Worm (Caenorhabditis elegans) whole organism, young adult: ENCODE measurements around the gene ima-3.
A peak's percentile ranks its signal among the peaks of the same experiment; 100 is the strongest.

ENCODE experiments used
- B0261.1 ChIP-seq: sonication (generic microtip); optimal IDR thresholded peaks from 2 replicates; lab custom pipeline; 2016; ENCODE audit warnings: mild to moderate bottlenecking, missing genetic modification characterization, moderate library complexity, missing compliant biosample characterization
- C06A6.2 ChIP-seq: fragments of 200-800 bp; sonication (Bioruptor generic); conservative IDR thresholded peaks from 2 replicates; pipeline ENCODE4 v1.3.6; 2022; ENCODE audit warnings: missing genetic modification characterization, missing compliant biosample characterization
- F10E7.11 ChIP-seq: sonication (generic microtip); optimal IDR thresholded peaks from 2 replicates; lab custom pipeline; 2017; ENCODE audit warnings: mild to moderate bottlenecking, missing genetic modification characterization, moderate library complexity, missing compliant biosample characterization
- F33H1.4 ChIP-seq: fragments of 200-800 bp; sonication (Bioruptor generic); IDR thresholded peaks from 2 replicates; pipeline ENCODE4 v1.3.6; 2022; ENCODE audit warnings: missing genetic modification reagents, missing genetic modification characterization, missing compliant biosample characterization
- F37B4.10 ChIP-seq: fragments of 200-800 bp; sonication (Bioruptor generic); IDR thresholded peaks from 2 replicates; pipeline ENCODE4 v1.3.6; 2022; ENCODE audit warnings: missing genetic modification characterization, missing compliant biosample characterization
- F39B2.1 ChIP-seq: fragments of 200-800 bp; sonication (Bioruptor generic); IDR thresholded peaks from 2 replicates; pipeline ENCODE4 v1.3.6; 2022; ENCODE audit warnings: missing genetic modification reagents, missing genetic modification characterization, missing compliant biosample characterization
- F49E8.2 ChIP-seq: sonication (generic microtip); optimal IDR thresholded peaks from 3 replicates; lab custom pipeline; 2017; ENCODE audit warnings: missing genetic modification characterization, mild to moderate bottlenecking, missing compliant biosample characterization, antibody characterized with exemption, moderate library complexity; ENCODE audit not compliant: insufficient read depth
- K12H6.12 ChIP-seq: fragments of 200-800 bp; sonication (Bioruptor generic); optimal IDR thresholded peaks from 2 replicates; lab custom pipeline; 2018; ENCODE audit warnings: mild to moderate bottlenecking, missing genetic modification characterization, missing compliant biosample characterization
- Y67H2A.10 ChIP-seq: fragments of 200-800 bp; sonication (Bioruptor generic); conservative IDR thresholded peaks from 2 replicates; pipeline ENCODE4 v1.3.6; 2022; ENCODE audit warnings: missing genetic modification reagents, missing genetic modification characterization, missing compliant biosample characterization
- ZK185.1 ChIP-seq: sonication (generic microtip); optimal IDR thresholded peaks from 2 replicates; lab custom pipeline; 2016; ENCODE audit warnings: mild to moderate bottlenecking, missing genetic modification characterization, missing compliant biosample characterization; ENCODE audit not compliant: poor library complexity, severe bottlenecking
- attf-3 ChIP-seq: fragments of 200-800 bp; sonication (Bioruptor generic); conservative IDR thresholded peaks from 2 replicates; pipeline ENCODE4 v1.3.6; 2022; ENCODE audit warnings: missing genetic modification reagents, missing genetic modification characterization, missing compliant biosample characterization
- attf-5 ChIP-seq: fragments of 200-800 bp; sonication (Bioruptor generic); optimal IDR thresholded peaks from 2 replicates; lab custom pipeline; 2018; ENCODE audit warnings: mild to moderate bottlenecking, missing genetic modification characterization, missing compliant biosample characterization
- cebp-2 ChIP-seq: fragments of 200-800 bp; sonication (Bioruptor generic); IDR thresholded peaks from 2 replicates; pipeline ENCODE4 v1.3.6; 2022; ENCODE audit warnings: missing genetic modification characterization, missing compliant biosample characterization
- die-1 ChIP-seq: sonication (generic microtip); optimal IDR thresholded peaks from 2 replicates; lab custom pipeline; 2016; ENCODE audit warnings: missing genotype, mild to moderate bottlenecking, missing genetic modification characterization, missing compliant biosample characterization
- dox-1 ChIP-seq: fragments of 200-800 bp; sonication (Bioruptor generic); IDR thresholded peaks from 2 replicates; pipeline ENCODE4 v1.3.6; 2022; ENCODE audit warnings: missing genetic modification reagents, missing genetic modification characterization, missing compliant biosample characterization
- dpl-1 ChIP-seq: fragments of 150-350 bp; optimal IDR thresholded peaks from 2 replicates; lab custom pipeline; 2014; ENCODE audit warnings: missing biosample characterization, missing genetic modification reagents, missing genetic modification characterization
- efl-1 ChIP-seq: fragments of 150-350 bp; optimal IDR thresholded peaks from 2 replicates; lab custom pipeline; 2014; ENCODE audit warnings: missing biosample characterization, missing genetic modification reagents, missing genetic modification characterization
- him-1 ChIP-seq: sonication (generic microtip); optimal IDR thresholded peaks from 2 replicates; lab custom pipeline; 2016; ENCODE audit warnings: missing genotype, missing genetic modification reagents, missing genetic modification characterization, missing compliant biosample characterization
- hsf-1 ChIP-seq: fragments of 200-800 bp; sonication (Bioruptor generic); IDR thresholded peaks from 2 replicates; pipeline ENCODE4 v1.3.6; 2022; ENCODE audit warnings: missing genetic modification reagents, missing genetic modification characterization, missing compliant biosample characterization
- lin-40 ChIP-seq: sonication (generic microtip); optimal IDR thresholded peaks from 2 replicates; lab custom pipeline; 2016; ENCODE audit warnings: missing genetic modification characterization, mild to moderate bottlenecking, missing compliant biosample characterization, missing genotype, missing genetic modification reagents
- lin-54 ChIP-seq: fragments of 200-800 bp; sonication (Bioruptor generic); optimal IDR thresholded peaks from 2 replicates; lab custom pipeline; 2018; ENCODE audit warnings: mild to moderate bottlenecking, missing genetic modification characterization, missing compliant biosample characterization
- lsl-1 ChIP-seq: fragments of 200-800 bp; sonication (Bioruptor generic); optimal IDR thresholded peaks from 2 replicates; lab custom pipeline; 2018; ENCODE audit warnings: mild to moderate bottlenecking, missing genetic modification characterization, moderate library complexity, missing compliant biosample characterization
- madf-6 ChIP-seq: fragments of 200-800 bp; sonication (Bioruptor generic); IDR thresholded peaks from 2 replicates; pipeline ENCODE4 v1.3.6; 2022; ENCODE audit warnings: missing genetic modification reagents, missing genetic modification characterization, missing compliant biosample characterization
- madf-8 ChIP-seq: fragments of 200-800 bp; sonication (Bioruptor generic); conservative IDR thresholded peaks from 2 replicates; pipeline ENCODE4 v1.3.6; 2022; ENCODE audit warnings: missing genetic modification reagents, missing genetic modification characterization, missing compliant biosample characterization
- nfya-2 ChIP-seq: fragments of 200-800 bp; sonication (Bioruptor generic); IDR thresholded peaks from 2 replicates; pipeline ENCODE4 v1.3.6; 2022; ENCODE audit warnings: missing genetic modification reagents, missing genetic modification characterization, missing compliant biosample characterization
- nfyb-1 ChIP-seq: fragments of 200-800 bp; sonication (Bioruptor generic); IDR thresholded peaks from 2 replicates; pipeline ENCODE4 v1.3.6; 2022; ENCODE audit warnings: missing genetic modification reagents, missing genetic modification characterization, missing compliant biosample characterization
- rcor-1 ChIP-seq: fragments of 200-800 bp; sonication (Bioruptor generic); IDR thresholded peaks from 2 replicates; pipeline ENCODE4 v1.3.6; 2022; ENCODE audit warnings: missing genetic modification reagents, missing genetic modification characterization, missing compliant biosample characterization
- snpc-1.3 ChIP-seq: sonication (generic microtip); optimal IDR thresholded peaks from 2 replicates; lab custom pipeline; 2017; ENCODE audit warnings: missing genetic modification characterization, mild to moderate bottlenecking, missing compliant biosample characterization, antibody characterized with exemption, moderate library complexity, missing genotype, missing genetic modification reagents; ENCODE audit not compliant: insufficient read depth
- snpc-3.4 ChIP-seq: sonication (generic microtip); optimal IDR thresholded peaks from 2 replicates; lab custom pipeline; 2017; ENCODE audit warnings: missing genetic modification characterization, mild to moderate bottlenecking, missing compliant biosample characterization, antibody characterized with exemption, moderate library complexity, missing genotype, missing genetic modification reagents
- snpc-4 ChIP-seq, 5 experiments: fragments of 150-350 bp in 1 of 5; sonication (generic microtip) in 4 of 5; optimal IDR thresholded peaks; 2 replicates each; lab custom pipeline; 2014 to 2018; ENCODE audit warnings: missing genetic modification characterization in 5 of 5, missing biosample characterization in 3 of 5, antibody characterized with exemption in 2 of 5, mild to moderate bottlenecking in 2 of 5, missing compliant biosample characterization in 2 of 5, missing genotype in 2 of 5, moderate library complexity in 2 of 5, missing genetic modification reagents in 1 of 5
- tlf-1 ChIP-seq: fragments of 200-800 bp; sonication (Bioruptor generic); optimal IDR thresholded peaks from 2 replicates; lab custom pipeline; 2018; ENCODE audit warnings: mild to moderate bottlenecking, missing genetic modification characterization, missing compliant biosample characterization
- xnd-1 ChIP-seq: sonication (generic microtip); optimal IDR thresholded peaks from 2 replicates; lab custom pipeline; 2016; ENCODE audit warnings: missing genotype, missing genetic modification reagents, missing genetic modification characterization, missing compliant biosample characterization
- zim-3 ChIP-seq: sonication (generic microtip); optimal IDR thresholded peaks from 2 replicates; lab custom pipeline; 2017; ENCODE audit warnings: mild to moderate bottlenecking, missing genetic modification characterization, moderate library complexity, missing compliant biosample characterization
- ztf-18 ChIP-seq: sonication (generic microtip); optimal IDR thresholded peaks from 2 replicates; lab custom pipeline; 2016; ENCODE audit warnings: missing genotype, mild to moderate bottlenecking, missing genetic modification characterization, missing compliant biosample characterization
- ztf-3 ChIP-seq: fragments of 200-800 bp; sonication (Bioruptor generic); optimal IDR thresholded peaks from 2 replicates; lab custom pipeline; 2018; ENCODE audit warnings: mild to moderate bottlenecking, missing genetic modification characterization, missing compliant biosample characterization
- ztf-6 ChIP-seq: fragments of 200-800 bp; sonication (Bioruptor generic); IDR thresholded peaks from 2 replicates; pipeline ENCODE4 v1.3.6; 2022; ENCODE audit warnings: missing genetic modification reagents, missing genetic modification characterization, missing compliant biosample characterization

The ima-3 gene

ce11 chrIV:7520258-7520657 lies 41.2 kb downstream of the ima-3 start:
- no peak for TF ChIP-seq K12H6.12 (tag; lab: Kevin White, UChicago)
- no peak for TF ChIP-seq ztf-6 (GFP tag; lab: Robert Waterston, UW)
- TF ChIP-seq die-1 (tag; lab: Kevin White, UChicago) = no peak
- TF ChIP-seq zim-3 (tag; lab: Kevin White, UChicago) = no peak
- no peak for TF ChIP-seq snpc-4 (GFP tag; optimal IDR thresholded peaks at IDR 0.05; lab: Kevin White, UChicago)
- TF ChIP-seq snpc-4 (tag; optimal IDR thresholded peaks at IDR 0.05; lab: Kevin White, UChicago) = no peak
- no peak for TF ChIP-seq dox-1 (GFP tag; lab: Robert Waterston, UW)
- TF ChIP-seq Y67H2A.10 (GFP tag; lab: Robert Waterston, UW) = no peak
- no peak for TF ChIP-seq ZK185.1 (tag; lab: Kevin White, UChicago)
- TF ChIP-seq F37B4.10 (GFP tag; lab: Robert Waterston, UW) = no peak
- no peak for TF ChIP-seq nfya-2 (GFP tag; lab: Robert Waterston, UW)

ce11 chrIV:7516167-7516566 lies 45.3 kb downstream of the ima-3 start, which contains the start of the genes R05G6.9 and R05G6.3:
Gene R05G6.9 (minus strand): TSS chrIV:7516267.
Gene R05G6.3 (plus strand): TSS chrIV:7516552.
- TF ChIP-seq F10E7.11 (tag; lab: Kevin White, UChicago) = no peak
- no peak for TF ChIP-seq nfyb-1 (GFP tag; lab: Robert Waterston, UW)
- TF ChIP-seq madf-8 (GFP tag; lab: Robert Waterston, UW) = no peak
- TF ChIP-seq F39B2.1 (GFP tag; lab: Robert Waterston, UW) = no peak
- TF ChIP-seq hsf-1 (GFP tag; lab: Robert Waterston, UW) = no peak
- no peak for TF ChIP-seq ZK185.1 (tag; lab: Kevin White, UChicago)

DNA sequence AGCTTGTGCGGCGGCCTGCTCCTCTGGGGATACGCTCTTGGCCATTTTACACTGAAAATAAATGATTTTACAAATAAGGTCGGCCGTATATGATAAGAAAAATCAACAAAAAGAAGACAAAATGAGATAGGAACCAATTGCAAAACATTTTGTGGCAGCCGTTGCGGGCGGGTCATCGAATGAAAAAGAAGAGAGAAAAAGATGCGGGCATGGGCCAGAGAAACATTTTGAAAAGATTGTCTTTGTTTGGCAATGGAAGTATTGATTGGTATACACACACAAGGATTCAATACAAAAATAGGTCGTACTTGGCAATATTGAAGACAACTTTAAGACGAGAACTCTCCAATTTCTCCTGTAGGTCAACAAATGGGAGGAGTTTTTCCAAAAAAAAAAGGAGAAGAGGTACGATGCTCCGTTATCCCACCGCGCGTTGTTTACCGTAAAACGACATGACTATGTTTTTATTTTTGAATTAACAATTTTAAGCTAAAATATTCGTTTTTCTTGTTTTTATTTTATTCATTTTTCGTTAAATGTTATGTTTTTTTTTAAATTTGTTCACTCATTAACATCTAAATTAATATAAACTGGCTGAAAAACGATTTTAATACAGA lies 48.7 kb downstream of the ima-3 start, which contains the start of the genes plc-4 and R05G6.4:
TSS of gene plc-4 (minus strand) at position 51 of the 617 bp plus-strand sequence.
TSS of gene R05G6.4 (plus strand) at position 617 of the 617 bp plus-strand sequence.
- TF ChIP-seq ztf-3 (GFP tag; lab: Kevin White, UChicago) (no peak), tlf-1 (GFP tag; lab: Kevin White, UChicago) (no peak), attf-5 (GFP tag; lab: Kevin White, UChicago) (peak; percentile 7), attf-3 (GFP tag; lab: Robert Waterston, UW) (peak; percentile 94)

- TF ChIP-seq snpc-3.4 (tag; lab: Kevin White, UChicago) (peak; percentile 14), efl-1 (GFP tag; lab: Kevin White, UChicago) (peak; percentile 18), snpc-1.3 (tag; lab: Kevin White, UChicago) (peak; percentile 4), nfya-2 (GFP tag; lab: Robert Waterston, UW) (0 out of 2 replicates have a peak, but pooled peaks have one; percentile 80), ztf-18 (no peak), B0261.1 (tag; lab: Kevin White, UChicago) (no peak), nfyb-1 (GFP tag; lab: Robert Waterston, UW) (peak; percentile 97)
Observed at ce11 chrIV:7510829-7511228, 50.6 kb downstream of the ima-3 start.

DNA sequence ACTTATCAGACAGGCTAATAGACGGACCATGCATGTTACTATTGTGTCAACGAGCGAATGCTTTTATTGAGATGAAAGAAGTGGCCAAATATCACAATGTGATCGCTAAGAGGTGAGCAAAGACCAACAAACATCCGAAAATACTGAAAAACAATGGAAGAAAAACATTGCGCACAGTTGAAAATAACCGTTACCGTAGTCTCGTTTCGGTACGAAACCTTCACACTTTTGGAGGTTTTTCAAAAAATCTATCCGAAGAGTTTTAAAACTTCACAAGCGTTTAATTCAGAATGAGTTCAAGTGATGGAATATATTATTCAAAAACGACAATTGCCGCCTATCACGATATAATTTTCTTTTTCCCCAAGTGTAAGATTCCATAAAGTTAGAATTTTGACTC lies 52.6 kb downstream of the ima-3 start:
- TF ChIP-seq efl-1 (GFP tag; lab: Kevin White, UChicago) (peak; percentile 51), him-1 (tag; lab: Kevin White, UChicago) (peak; percentile 16), C06A6.2 (GFP tag; lab: Robert Waterston, UW) (no peak), dpl-1 (GFP tag; lab: Kevin White, UChicago) (peak; percentile 40), rcor-1 (GFP tag; lab: Robert Waterston, UW) (no peak), lsl-1 (GFP tag; lab: Kevin White, UChicago) (peak; percentile 79), xnd-1 (tag; lab: Kevin White, UChicago) (peak; percentile 6), lin-54 (GFP tag; lab: Kevin White, UChicago) (peak; percentile 53), F33H1.4 (GFP tag; lab: Robert Waterston, UW) (peak; percentile 80), cebp-2 (GFP tag; lab: Robert Waterston, UW) (no peak), tlf-1 (GFP tag; lab: Kevin White, UChicago) (no peak), madf-6 (GFP tag; lab: Robert Waterston, UW) (peak; percentile 54; the same call in 1 of the 2 replicates), F49E8.2 (tag; lab: Kevin White, UChicago) (no peak), attf-3 (GFP tag; lab: Robert Waterston, UW) (peak; percentile 35; the same call in 1 of the 2 replicates), lin-40 (tag; lab: Kevin White, UChicago) (no peak)
